Fruit fly (Drosophila melanogaster) whole organism, prepupa: ENCODE measurements around the gene dib.

Source experiments
- CG15336 ChIP-seq: fragments of 200-800 bp; sonication (Bioruptor generic); IDR thresholded peaks from 2 replicates; pipeline ENCODE4 v1.3.6; 2022; ENCODE audit warnings: missing biosample characterization, missing genetic modification characterization
- CG3919 ChIP-seq: fragments of 200-800 bp; sonication (Bioruptor generic); optimal IDR thresholded peaks from 3 replicates; lab custom pipeline; 2016; ENCODE audit warnings: missing biosample characterization, missing genetic modification characterization
- CG6792 ChIP-seq: fragments of 200-800 bp; sonication (Bioruptor generic); optimal IDR thresholded peaks from 3 replicates; lab custom pipeline; 2016; ENCODE audit warnings: missing biosample characterization, missing genetic modification characterization
- CG6854 ChIP-seq: fragments of 200-800 bp; sonication (Bioruptor generic); optimal IDR thresholded peaks from 2 replicates; lab custom pipeline; 2017; ENCODE audit warnings: missing biosample characterization, mild to moderate bottlenecking, missing genetic modification characterization
- CG8319 ChIP-seq: fragments of 200-800 bp; sonication (Bioruptor generic); optimal IDR thresholded peaks from 3 replicates; lab custom pipeline; 2016; ENCODE audit warnings: missing biosample characterization, missing genetic modification characterization
- Gug ChIP-seq: fragments of 200-800 bp; sonication (Bioruptor generic); IDR thresholded peaks from 2 replicates; pipeline ENCODE4 v1.3.6; 2022; ENCODE audit warnings: missing biosample characterization, missing genetic modification characterization
- Smox ChIP-seq: fragments of 200-800 bp; sonication (Bioruptor generic); optimal IDR thresholded peaks from 3 replicates; lab custom pipeline; 2016; ENCODE audit warnings: missing biosample characterization, missing genetic modification characterization
- dsx ChIP-seq: fragments of 200-800 bp; optimal IDR thresholded peaks from 3 replicates; lab custom pipeline; 2019; ENCODE audit warnings: missing biosample characterization, mild to moderate bottlenecking, missing genetic modification characterization, moderate library complexity; ENCODE audit not compliant: poor library complexity, severe bottlenecking
- lz ChIP-seq: fragments of 200-800 bp; sonication (Bioruptor generic); optimal IDR thresholded peaks from 3 replicates; lab custom pipeline; 2016; ENCODE audit warnings: missing biosample characterization, missing genetic modification characterization
- salr ChIP-seq, 2 experiments: fragments of 200-800 bp; sonication (Bioruptor generic); optimal IDR thresholded peaks; 3 replicates each; lab custom pipeline; 2016 to 2018; ENCODE audit warnings: missing biosample characterization in 2 of 2, missing genetic modification characterization in 2 of 2, mild to moderate bottlenecking in 1 of 2
- topi ChIP-seq: fragments of 200-800 bp; sonication (Bioruptor generic); optimal IDR thresholded peaks from 3 replicates; lab custom pipeline; 2016; ENCODE audit warnings: missing biosample characterization, missing genetic modification characterization
- vri ChIP-seq: fragments of 200-800 bp; sonication (Bioruptor generic); optimal IDR thresholded peaks from 3 replicates; lab custom pipeline; 2016; ENCODE audit warnings: missing biosample characterization, mild to moderate bottlenecking, missing genetic modification characterization

- TF ChIP-seq salr (GFP tag; optimal IDR thresholded peaks at IDR 0.05; lab: Kevin White, UChicago) (no peak), CG6854 (GFP tag; lab: Kevin White, UChicago) (peak; percentile 87), Smox (GFP tag; lab: Kevin White, UChicago) (peak; percentile 31), vri (GFP tag; lab: Kevin White, UChicago) (peak; percentile 70), dsx (GFP tag; lab: Kevin White, UChicago) (peak; percentile 32), Gug (GFP tag; lab: Robert Waterston, UW) (no peak), topi (peak; percentile 10), CG15336 (peak; percentile 69; the same call in 1 of the 2 replicates), CG8319 (no peak), CG6792 (peak; percentile 11), lz (peak; percentile 24), CG3919 (peak; percentile 63)
These were observed 9.5 kb downstream of the dib start, which contains the start of gene wit for dm6 chr3L:4071561-4072049.
